Fruit fly (Drosophila melanogaster) whole organism, embryonic: ENCODE measurements around the gene CG42232.

Experiments
- Adf1 ChIP-seq: fragments of 200-800 bp; sonication (Bioruptor generic); IDR thresholded peaks from 2 replicates; pipeline ENCODE4 v1.3.6; 2022; ENCODE audit warnings: missing biosample characterization, missing genetic modification characterization
- Awh ChIP-seq: fragments of 200-800 bp; sonication (Bioruptor generic); IDR thresholded peaks from 2 replicates; pipeline ENCODE4, ENCODE4 v1.3.6; 2022; ENCODE audit warnings: missing biosample characterization, missing genetic modification characterization
- B-H1 ChIP-seq: fragments of 200-800 bp; sonication (Bioruptor generic); IDR thresholded peaks from 3 replicates; pipeline ENCODE4 v1.3.6; 2022; ENCODE audit warnings: missing biosample characterization, missing genetic modification characterization
- Blimp-1 ChIP-seq: fragments of 200-800 bp; sonication (Bioruptor generic); optimal IDR thresholded peaks from 3 replicates; lab custom pipeline; 2018; ENCODE audit warnings: missing biosample characterization, missing genetic modification characterization, mild to moderate bottlenecking, moderate library complexity, missing genetic modification reagents
- BtbVII ChIP-seq: fragments of 200-800 bp; sonication (Bioruptor generic); optimal IDR thresholded peaks from 3 replicates; lab custom pipeline; 2017; ENCODE audit warnings: missing biosample characterization, mild to moderate bottlenecking, missing genetic modification characterization
- CG13287 ChIP-seq: fragments of 200-800 bp; sonication (Bioruptor generic); IDR thresholded peaks from 2 replicates; pipeline ENCODE4 v1.3.6; 2022; ENCODE audit warnings: missing biosample characterization, missing genetic modification characterization; ENCODE audit not compliant: partially characterized antibody
- CG13296 ChIP-seq: fragments of 200-800 bp; sonication (Bioruptor generic); optimal IDR thresholded peaks from 3 replicates; lab custom pipeline; 2018; ENCODE audit warnings: missing biosample characterization, mild to moderate bottlenecking, missing genetic modification characterization
- CG14441 ChIP-seq: fragments of 200-800 bp; sonication (Bioruptor generic); IDR thresholded peaks from 2 replicates; pipeline ENCODE4 v1.3.6; 2022; ENCODE audit warnings: missing biosample characterization, missing genetic modification characterization
- CG18764 ChIP-seq: fragments of 200-800 bp; sonication (Bioruptor generic); optimal IDR thresholded peaks from 3 replicates; lab custom pipeline; 2016; ENCODE audit warnings: missing biosample characterization, missing genetic modification characterization
- CG2199 ChIP-seq: fragments of 200-800 bp; sonication (Bioruptor generic); IDR thresholded peaks from 3 replicates; pipeline ENCODE4 v1.3.6; 2022; ENCODE audit warnings: missing biosample characterization, missing genetic modification characterization
- CG2678 ChIP-seq: fragments of 200-800 bp; sonication (Bioruptor generic); optimal IDR thresholded peaks from 3 replicates; lab custom pipeline; 2019; ENCODE audit warnings: missing biosample characterization, mild to moderate bottlenecking, missing genetic modification characterization, moderate library complexity
- CG31388 ChIP-seq: fragments of 200-800 bp; sonication (Bioruptor generic); optimal IDR thresholded peaks from 2 replicates; lab custom pipeline; 2016; ENCODE audit warnings: missing biosample characterization, missing genetic modification characterization
- CG3163 ChIP-seq: fragments of 200-800 bp; sonication (Bioruptor generic); optimal IDR thresholded peaks from 3 replicates; lab custom pipeline; 2016; ENCODE audit warnings: missing biosample characterization, missing genetic modification characterization
- CG34422 ChIP-seq: fragments of 200-800 bp; sonication (Bioruptor generic); IDR thresholded peaks from 3 replicates; pipeline ENCODE4 v1.3.6; 2022; ENCODE audit warnings: missing biosample characterization, missing genetic modification characterization
- CG4360 ChIP-seq: fragments of 200-800 bp; sonication (Bioruptor generic); IDR thresholded peaks from 2 replicates; pipeline ENCODE4 v1.3.6; 2022; ENCODE audit warnings: missing biosample characterization, missing genetic modification characterization
- CG6272 ChIP-seq: fragments of 200-800 bp; sonication (Bioruptor generic); IDR thresholded peaks from 2 replicates; pipeline ENCODE4 v1.3.6; 2022; ENCODE audit warnings: missing biosample characterization, missing genetic modification characterization
- CG6765 ChIP-seq: fragments of 200-800 bp; sonication (Bioruptor generic); optimal IDR thresholded peaks from 3 replicates; lab custom pipeline; 2017; ENCODE audit warnings: missing biosample characterization, mild to moderate bottlenecking, missing genetic modification characterization
- CG7372 ChIP-seq: fragments of 200-800 bp; sonication (Bioruptor generic); IDR thresholded peaks from 2 replicates; pipeline ENCODE4 v1.3.6; 2022; ENCODE audit warnings: missing biosample characterization, missing genetic modification characterization
- CG8089 ChIP-seq: fragments of 200-800 bp; sonication (Bioruptor generic); optimal IDR thresholded peaks from 3 replicates; lab custom pipeline; 2016; ENCODE audit warnings: missing biosample characterization, missing genetic modification characterization
- CG8388 ChIP-seq: fragments of 200-800 bp; sonication (Bioruptor generic); optimal IDR thresholded peaks from 2 replicates; lab custom pipeline; 2019; ENCODE audit warnings: missing biosample characterization, mild to moderate bottlenecking, missing genetic modification characterization, moderate library complexity
- CG8924 ChIP-seq: fragments of 200-800 bp; optimal IDR thresholded peaks from 3 replicates; lab custom pipeline; 2019; ENCODE audit warnings: missing biosample characterization, mild to moderate bottlenecking, missing genetic modification characterization, moderate library complexity
- CG9797 ChIP-seq: fragments of 200-800 bp; sonication (Bioruptor generic); optimal IDR thresholded peaks from 3 replicates; lab custom pipeline; 2018; ENCODE audit warnings: missing biosample characterization, mild to moderate bottlenecking, missing genetic modification characterization
- CrebB ChIP-seq: fragments of 200-800 bp; sonication (Bioruptor generic); optimal IDR thresholded peaks from 3 replicates; lab custom pipeline; 2018; ENCODE audit warnings: missing biosample characterization, mild to moderate bottlenecking, missing genetic modification characterization
- D19A ChIP-seq: fragments of 200-800 bp; optimal IDR thresholded peaks from 3 replicates; lab custom pipeline; 2019; ENCODE audit warnings: missing biosample characterization, mild to moderate bottlenecking, missing genetic modification characterization, moderate library complexity
- Dp ChIP-seq: fragments of 200-800 bp; sonication (Bioruptor generic); optimal IDR thresholded peaks from 2 replicates; lab custom pipeline; 2018; ENCODE audit warnings: missing biosample characterization, mild to moderate bottlenecking, missing genetic modification characterization, moderate library complexity
- ERR ChIP-seq: fragments of 200-800 bp; sonication (Bioruptor generic); optimal IDR thresholded peaks from 2 replicates; lab custom pipeline; 2016; ENCODE audit warnings: missing biosample characterization, missing genetic modification characterization
- MESR4 ChIP-seq: fragments of 200-800 bp; sonication (Bioruptor generic); optimal IDR thresholded peaks from 2 replicates; lab custom pipeline; 2018; ENCODE audit warnings: missing biosample characterization, mild to moderate bottlenecking, missing genetic modification characterization, moderate library complexity
- NC2β ChIP-seq: fragments of 200-800 bp; sonication (Bioruptor generic); optimal IDR thresholded peaks from 2 replicates; lab custom pipeline; 2016; ENCODE audit warnings: missing biosample characterization, missing genetic modification characterization
- Scr ChIP-seq: fragments of 200-800 bp; sonication (Bioruptor generic); IDR thresholded peaks from 2 replicates; pipeline ENCODE4 v1.3.6; 2022; ENCODE audit warnings: missing biosample characterization, missing genetic modification characterization; ENCODE audit not compliant: partially characterized antibody
- YL-1 ChIP-seq: fragments of 200-800 bp; sonication (Bioruptor generic); optimal IDR thresholded peaks from 3 replicates; lab custom pipeline; 2017; ENCODE audit warnings: missing biosample characterization, mild to moderate bottlenecking, missing genetic modification characterization
- cad ChIP-seq: fragments of >200 bp; optimal IDR thresholded peaks from 2 replicates; lab custom pipeline; 2017; ENCODE audit warnings: missing biosample characterization, missing genetic modification characterization
- chinmo ChIP-seq: fragments of 200-800 bp; sonication (Bioruptor generic); IDR thresholded peaks from 4 replicates; pipeline ENCODE4 v1.3.6; 2022; ENCODE audit warnings: missing biosample characterization, missing genetic modification characterization; ENCODE audit not compliant: partially characterized antibody
- ci ChIP-seq: fragments of 200-800 bp; sonication (Bioruptor generic); IDR thresholded peaks from 3 replicates; pipeline ENCODE4 v1.3.6; 2022; ENCODE audit warnings: missing biosample characterization, missing genetic modification characterization
- ewg ChIP-seq: fragments of 200-800 bp; sonication (Bioruptor generic); optimal IDR thresholded peaks from 3 replicates; lab custom pipeline; 2017; ENCODE audit warnings: mild to moderate bottlenecking, missing biosample characterization, missing genetic modification reagents, missing genetic modification characterization
- ftz-f1 ChIP-seq: fragments of 200-800 bp; sonication (Bioruptor generic); optimal IDR thresholded peaks from 2 replicates; lab custom pipeline; 2016; ENCODE audit warnings: missing biosample characterization, missing genetic modification characterization
- grn ChIP-seq: fragments of 200-800 bp; sonication (Bioruptor generic); optimal IDR thresholded peaks from 3 replicates; lab custom pipeline; 2017; ENCODE audit warnings: missing biosample characterization, missing genetic modification characterization
- kah ChIP-seq: fragments of 200-800 bp; sonication (Bioruptor generic); optimal IDR thresholded peaks from 2 replicates; lab custom pipeline; 2018; ENCODE audit warnings: missing biosample characterization, mild to moderate bottlenecking, missing genetic modification characterization
- klu ChIP-seq: fragments of 200-800 bp; sonication (Bioruptor generic); IDR thresholded peaks from 2 replicates; pipeline ENCODE4 v1.3.6; 2022; ENCODE audit warnings: missing biosample characterization, missing genetic modification characterization
- kni ChIP-seq: fragments of 200-800 bp; sonication (Bioruptor generic); optimal IDR thresholded peaks from 3 replicates; lab custom pipeline; 2017; ENCODE audit warnings: mild to moderate bottlenecking, missing biosample characterization, missing genetic modification reagents, missing genetic modification characterization
- mam ChIP-seq: fragments of 200-800 bp; sonication (Bioruptor generic); optimal IDR thresholded peaks from 3 replicates; lab custom pipeline; 2016; ENCODE audit warnings: missing biosample characterization, missing genetic modification characterization
- p53 ChIP-seq: fragments of 200-800 bp; sonication (Bioruptor generic); optimal IDR thresholded peaks from 2 replicates; lab custom pipeline; 2016; ENCODE audit warnings: missing biosample characterization, missing genetic modification characterization
- psq ChIP-seq: fragments of 200-800 bp; sonication (Bioruptor generic); optimal IDR thresholded peaks from 2 replicates; lab custom pipeline; 2017; ENCODE audit warnings: missing biosample characterization, missing genetic modification characterization
- pzg ChIP-seq: fragments of 200-800 bp; sonication (Bioruptor generic); optimal IDR thresholded peaks from 3 replicates; lab custom pipeline; 2018; ENCODE audit warnings: missing biosample characterization, mild to moderate bottlenecking, missing genetic modification characterization, moderate library complexity
- row ChIP-seq: fragments of 200-800 bp; sonication (Bioruptor generic); IDR thresholded peaks from 3 replicates; pipeline ENCODE4 v1.3.6; 2022; ENCODE audit warnings: missing biosample characterization, missing genetic modification characterization
- run ChIP-seq: fragments of 200-800 bp; sonication (Bioruptor generic); optimal IDR thresholded peaks from 3 replicates; lab custom pipeline; 2018; ENCODE audit warnings: missing biosample characterization, mild to moderate bottlenecking, missing genetic modification characterization
- scrt ChIP-seq: fragments of 200-800 bp; sonication (Bioruptor generic); optimal IDR thresholded peaks from 2 replicates; lab custom pipeline; 2018; ENCODE audit warnings: missing biosample characterization, mild to moderate bottlenecking, missing genetic modification characterization, moderate library complexity
- sim ChIP-seq: fragments of 200-800 bp; sonication (Bioruptor generic); IDR thresholded peaks from 2 replicates; pipeline ENCODE4 v1.3.6; 2022; ENCODE audit warnings: missing biosample characterization, missing genetic modification characterization
- sima ChIP-seq: fragments of 200-800 bp; sonication (Bioruptor generic); optimal IDR thresholded peaks from 2 replicates; lab custom pipeline; 2016; ENCODE audit warnings: missing biosample characterization, missing genetic modification characterization
- sr ChIP-seq: fragments of 200-800 bp; sonication (Bioruptor generic); IDR thresholded peaks from 3 replicates; pipeline ENCODE4 v1.3.6; 2022; ENCODE audit warnings: missing biosample characterization, missing genetic modification characterization
- toy ChIP-seq: fragments of 200-800 bp; sonication (Bioruptor generic); IDR thresholded peaks from 2 replicates; pipeline ENCODE4 v1.3.6; 2022; ENCODE audit warnings: missing biosample characterization, missing genetic modification characterization
- yki ChIP-seq: fragments of >200 bp; optimal IDR thresholded peaks from 3 replicates; lab custom pipeline; 2018
- z ChIP-seq: fragments of 200-800 bp; sonication (Bioruptor generic); IDR thresholded peaks from 3 replicates; pipeline ENCODE4 v1.3.6; 2022; ENCODE audit warnings: missing biosample characterization, missing genetic modification characterization

The CG42232 gene

DNA sequence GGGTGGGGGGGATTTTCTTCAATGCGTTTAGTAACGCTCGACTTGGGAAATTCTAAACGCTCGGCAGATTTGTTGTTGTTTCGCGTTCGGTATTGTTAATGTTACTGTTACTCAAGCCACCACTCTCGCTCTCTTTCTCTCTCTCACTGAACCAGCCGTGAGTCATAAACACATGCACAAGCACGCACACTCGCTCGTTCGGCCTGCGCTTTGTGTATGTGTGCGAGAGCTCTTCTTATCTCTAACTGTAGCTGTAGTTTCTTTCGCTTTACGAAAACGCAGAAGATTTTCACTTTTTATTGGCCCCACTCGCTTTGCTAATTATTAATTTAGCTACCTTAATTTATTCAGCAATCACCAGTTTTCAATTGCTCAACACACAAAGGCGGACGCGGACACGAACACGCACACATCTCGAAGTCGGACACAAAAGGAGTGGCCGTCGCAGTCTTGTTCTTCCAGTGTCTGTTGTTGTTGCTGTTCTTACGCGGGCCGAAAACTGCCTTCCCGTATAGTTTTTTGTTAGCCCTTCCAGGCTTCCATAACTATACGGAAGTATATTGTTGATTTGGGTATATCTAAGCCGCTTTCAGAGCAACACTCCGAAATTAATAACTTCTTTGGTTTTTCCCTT lies 16.4 kb downstream of the CG42232 start (continued):
- TF ChIP-seq YL-1 (GFP tag; lab: Kevin White, UChicago): peak; percentile 39
- no peak for TF ChIP-seq BtbVII (GFP tag; lab: Kevin White, UChicago)
- no peak for TF ChIP-seq CG6272 (GFP tag; lab: Robert Waterston, UW)
- peak; percentile 16 for TF ChIP-seq grn (GFP tag; lab: Kevin White, UChicago)
- no peak for TF ChIP-seq CG3163 (GFP tag; lab: Kevin White, UChicago)
- no peak for TF ChIP-seq CG18764
- no peak for TF ChIP-seq CG13287 (GFP tag; lab: Robert Waterston, UW)
- TF ChIP-seq kah (GFP tag; lab: Kevin White, UChicago): no peak
- TF ChIP-seq psq (GFP tag; lab: Kevin White, UChicago): no peak
- 0 out of 3 replicates have a peak, but pooled peaks have one; percentile 13 for TF ChIP-seq ci
- no peak for TF ChIP-seq sima (GFP tag; lab: Kevin White, UChicago)
- TF ChIP-seq scrt (GFP tag; lab: Kevin White, UChicago): no peak
- no peak for TF ChIP-seq sim (GFP tag; lab: Robert Waterston, UW)
- no peak for TF ChIP-seq CG8089 (GFP tag; lab: Kevin White, UChicago)
- peak; percentile 76 for TF ChIP-seq p53 (GFP tag; lab: Kevin White, UChicago)
- peak; percentile 14; the same call in 1 of the 3 replicates for TF ChIP-seq row (GFP tag; lab: Robert Waterston, UW)
- no peak for TF ChIP-seq Awh (GFP tag; lab: Robert Waterston, UW)
- no peak for TF ChIP-seq CG7372
- TF ChIP-seq CG8388 (GFP tag; lab: Kevin White, UChicago): no peak
- peak; percentile 42 for TF ChIP-seq yki (lab: Kevin White, UChicago)
- no peak for TF ChIP-seq CG2678 (tag; lab: Kevin White, UChicago)
- peak; percentile 0 for TF ChIP-seq ewg
- TF ChIP-seq sr (GFP tag; lab: Robert Waterston, UW): no peak
- TF ChIP-seq ERR: no peak
- TF ChIP-seq kni: peak; percentile 8
- peak; percentile 79 for TF ChIP-seq cad (GFP tag; lab: Kevin White, UChicago)
- TF ChIP-seq run: no peak
- TF ChIP-seq CG4360 (GFP tag; lab: Robert Waterston, UW): peak; percentile 79
- no peak for TF ChIP-seq B-H1
- peak; percentile 8 for TF ChIP-seq Scr
- no peak for TF ChIP-seq Adf1 (GFP tag; lab: Robert Waterston, UW)
- peak; percentile 60; the same call in 1 of the 3 replicates for TF ChIP-seq z (GFP tag; lab: Robert Waterston, UW)
- no peak for TF ChIP-seq Dp (GFP tag; lab: Kevin White, UChicago)
- no peak for TF ChIP-seq CG2199 (GFP tag; lab: Robert Waterston, UW)
- no peak for TF ChIP-seq CG14441 (GFP tag; lab: Robert Waterston, UW)
- TF ChIP-seq toy (GFP tag; lab: Robert Waterston, UW): no peak
- no peak for TF ChIP-seq CG31388
- peak; percentile 90; the same call in 3 of the 4 replicates for TF ChIP-seq chinmo (GFP tag; lab: Robert Waterston, UW)
- no peak for TF ChIP-seq CG34422 (GFP tag; lab: Robert Waterston, UW)
- TF ChIP-seq CrebB: no peak
- TF ChIP-seq klu (GFP tag; lab: Robert Waterston, UW): no peak
- no peak for TF ChIP-seq MESR4 (GFP tag; lab: Kevin White, UChicago)
- no peak for TF ChIP-seq mam
- TF ChIP-seq Blimp-1 (GFP tag; lab: Kevin White, UChicago): peak; percentile 58
- no peak for TF ChIP-seq D19A (tag; lab: Kevin White, UChicago)
- no peak for TF ChIP-seq CG6765 (GFP tag; lab: Kevin White, UChicago)
- no peak for TF ChIP-seq NC2β (GFP tag; lab: Kevin White, UChicago)
- TF ChIP-seq CG9797 (GFP tag; lab: Kevin White, UChicago): no peak
- peak; percentile 13 for TF ChIP-seq CG8924
- no peak for TF ChIP-seq CG13296 (GFP tag; lab: Kevin White, UChicago)
- TF ChIP-seq pzg (GFP tag; lab: Kevin White, UChicago): no peak
- no peak for TF ChIP-seq ftz-f1 (GFP tag; lab: Kevin White, UChicago)
